Fruit fly (Drosophila melanogaster) whole organism, embryonic: ENCODE results near the gene mAcon1.

Source experiments
- Awh ChIP-seq: fragments of 200-800 bp; sonication (Bioruptor generic); IDR thresholded peaks from 2 replicates; pipeline ENCODE4, ENCODE4 v1.3.6; 2022; ENCODE audit warnings: missing biosample characterization, missing genetic modification characterization
- B-H2 ChIP-seq: fragments of 200-800 bp; sonication (Bioruptor generic); optimal IDR thresholded peaks from 2 replicates; lab custom pipeline; 2018; ENCODE audit warnings: missing biosample characterization, mild to moderate bottlenecking, missing genetic modification characterization
- CG11696 ChIP-seq: fragments of 200-800 bp; sonication (Bioruptor generic); IDR thresholded peaks from 2 replicates; pipeline ENCODE4 v1.3.6; 2022; ENCODE audit warnings: missing biosample characterization, missing genetic modification characterization
- CG12391 ChIP-seq: fragments of 200-800 bp; sonication (Bioruptor generic); optimal IDR thresholded peaks from 3 replicates; lab custom pipeline; 2018; ENCODE audit warnings: missing biosample characterization, mild to moderate bottlenecking, missing genetic modification characterization, moderate library complexity
- CG14050 ChIP-seq: fragments of 200-800 bp; sonication (Bioruptor generic); IDR thresholded peaks from 3 replicates; pipeline ENCODE4 v1.3.6; 2022; ENCODE audit warnings: missing biosample characterization, missing genetic modification characterization
- CG15073 ChIP-seq: fragments of 200-800 bp; sonication (Bioruptor generic); optimal IDR thresholded peaks from 2 replicates; lab custom pipeline; 2016; ENCODE audit warnings: missing biosample characterization, missing genetic modification characterization
- CG17912 ChIP-seq: fragments of 200-800 bp; sonication (Bioruptor generic); optimal IDR thresholded peaks from 2 replicates; lab custom pipeline; 2018; ENCODE audit warnings: missing biosample characterization, mild to moderate bottlenecking, missing genetic modification characterization
- CG4404 ChIP-seq: fragments of 200-800 bp; sonication (Bioruptor generic); IDR thresholded peaks from 2 replicates; pipeline ENCODE4 v1.3.6; 2022; ENCODE audit warnings: missing biosample characterization, missing genetic modification characterization
- CG4730 ChIP-seq: fragments of 200-800 bp; sonication (Bioruptor generic); IDR thresholded peaks from 2 replicates; pipeline ENCODE4 v1.3.6; 2022; ENCODE audit warnings: missing biosample characterization, missing genetic modification characterization
- CG6175 ChIP-seq: fragments of 200-800 bp; sonication (Bioruptor generic); IDR thresholded peaks from 3 replicates; pipeline ENCODE4 v1.3.6; 2022; ENCODE audit warnings: missing biosample characterization, missing genetic modification characterization
- CG9727 ChIP-seq: fragments of 200-800 bp; sonication (Bioruptor generic); optimal IDR thresholded peaks from 3 replicates; lab custom pipeline; 2017; ENCODE audit warnings: missing biosample characterization, mild to moderate bottlenecking, missing genetic modification characterization
- CG9797 ChIP-seq: fragments of 200-800 bp; sonication (Bioruptor generic); optimal IDR thresholded peaks from 3 replicates; lab custom pipeline; 2018; ENCODE audit warnings: missing biosample characterization, mild to moderate bottlenecking, missing genetic modification characterization
- D19A ChIP-seq: fragments of 200-800 bp; optimal IDR thresholded peaks from 3 replicates; lab custom pipeline; 2019; ENCODE audit warnings: missing biosample characterization, mild to moderate bottlenecking, missing genetic modification characterization, moderate library complexity
- Dref ChIP-seq: fragments of 200-800 bp; sonication (Bioruptor generic); IDR thresholded peaks from 2 replicates; pipeline ENCODE4 v1.3.6; 2022; ENCODE audit warnings: missing biosample characterization, missing genetic modification characterization
- Eip74EF ChIP-seq, 2 experiments: fragments of 200-800 bp in 1 of 2; fragments of >200 bp in 1 of 2; sonication (Bioruptor generic) in 1 of 2; optimal IDR thresholded peaks; 2 replicates each; lab custom pipeline; 2017 to 2019; ENCODE audit warnings: missing biosample characterization in 2 of 2, missing genetic modification characterization in 2 of 2, mild to moderate bottlenecking in 1 of 2, moderate library complexity in 1 of 2
- Fer3 ChIP-seq: fragments of 200-800 bp; sonication (Bioruptor generic); optimal IDR thresholded peaks from 2 replicates; lab custom pipeline; 2018; ENCODE audit warnings: missing biosample characterization, mild to moderate bottlenecking, missing genetic modification characterization, moderate library complexity
- H15 ChIP-seq: fragments of 200-800 bp; sonication (Bioruptor generic); IDR thresholded peaks from 3 replicates; pipeline ENCODE4 v1.3.6; 2022; ENCODE audit warnings: missing biosample characterization, missing genetic modification characterization
- MTF-1 ChIP-seq: fragments of 200-800 bp; sonication (Bioruptor generic); optimal IDR thresholded peaks from 2 replicates; lab custom pipeline; 2018; ENCODE audit warnings: missing biosample characterization, mild to moderate bottlenecking, missing genetic modification characterization, borderline replicate concordance
- Oli ChIP-seq: fragments of 200-800 bp; sonication (Bioruptor generic); optimal IDR thresholded peaks from 2 replicates; lab custom pipeline; 2018; ENCODE audit warnings: missing biosample characterization, mild to moderate bottlenecking, missing genetic modification characterization, moderate library complexity
- Rfx ChIP-seq: fragments of 200-800 bp; sonication (Bioruptor generic); IDR thresholded peaks from 2 replicates; pipeline ENCODE4 v1.3.6; 2022; ENCODE audit warnings: missing biosample characterization, missing genetic modification characterization
- Ssrp ChIP-seq: fragments of 200-800 bp; sonication (Bioruptor generic); optimal IDR thresholded peaks from 2 replicates; lab custom pipeline; 2018; ENCODE audit warnings: missing biosample characterization, mild to moderate bottlenecking, missing genetic modification characterization, moderate library complexity
- Stat92E ChIP-seq, 3 experiments: fragments of >200 bp in 2 of 3; fragments of 200-800 bp in 1 of 3; sonication (Bioruptor generic) in 1 of 3; optimal IDR thresholded peaks; 2 replicates each; lab custom pipeline; 2017 to 2019; ENCODE audit warnings: missing biosample characterization in 3 of 3, missing genetic modification characterization in 3 of 3, mild to moderate bottlenecking in 1 of 3, moderate library complexity in 1 of 3
- Usf ChIP-seq: fragments of 200-800 bp; sonication (Bioruptor generic); optimal IDR thresholded peaks from 2 replicates; lab custom pipeline; 2017; ENCODE audit warnings: missing genotype, missing biosample characterization, missing genetic modification characterization
- aop ChIP-seq: fragments of 200-800 bp; sonication (Bioruptor generic); IDR thresholded peaks from 2 replicates; pipeline ENCODE4 v1.3.6; 2022; ENCODE audit warnings: missing biosample characterization, missing genetic modification characterization
- cas ChIP-seq: fragments of 200-800 bp; sonication (Bioruptor generic); IDR thresholded peaks from 2 replicates; pipeline ENCODE4 v1.3.6; 2022; ENCODE audit warnings: missing biosample characterization, missing genetic modification characterization
- caup ChIP-seq: fragments of 200-800 bp; sonication (Bioruptor generic); optimal IDR thresholded peaks from 3 replicates; lab custom pipeline; 2017; ENCODE audit warnings: missing biosample characterization, mild to moderate bottlenecking, missing genetic modification characterization, moderate library complexity; ENCODE audit not compliant: severe bottlenecking
- dpn ChIP-seq, 2 experiments: fragments of 200-800 bp; sonication (Bioruptor generic); optimal IDR thresholded peaks; 3 replicates each; lab custom pipeline; 2016; ENCODE audit warnings: missing biosample characterization in 2 of 2, missing genetic modification characterization in 2 of 2
- exex ChIP-seq: fragments of 200-800 bp; sonication (Bioruptor generic); optimal IDR thresholded peaks from 4 replicates; lab custom pipeline; 2018; ENCODE audit warnings: missing biosample characterization, mild to moderate bottlenecking, missing genetic modification characterization, moderate library complexity
- grn ChIP-seq: fragments of 200-800 bp; sonication (Bioruptor generic); optimal IDR thresholded peaks from 3 replicates; lab custom pipeline; 2017; ENCODE audit warnings: missing biosample characterization, missing genetic modification characterization
- gsb-n ChIP-seq: fragments of 200-800 bp; sonication (Bioruptor generic); optimal IDR thresholded peaks from 3 replicates; lab custom pipeline; 2018; ENCODE audit warnings: missing biosample characterization, mild to moderate bottlenecking, missing genetic modification characterization
- jing ChIP-seq: fragments of 200-800 bp; sonication (Bioruptor generic); optimal IDR thresholded peaks from 2 replicates; lab custom pipeline; 2018; ENCODE audit warnings: missing biosample characterization, mild to moderate bottlenecking, missing genetic modification characterization
- mirr ChIP-seq: fragments of 200-800 bp; sonication (Bioruptor generic); optimal IDR thresholded peaks from 3 replicates; lab custom pipeline; 2018; ENCODE audit warnings: missing biosample characterization, mild to moderate bottlenecking, missing genetic modification characterization
- otp ChIP-seq: fragments of 200-800 bp; sonication (Bioruptor generic); IDR thresholded peaks from 3 replicates; pipeline ENCODE4, ENCODE4 v1.3.6; 2022; ENCODE audit warnings: missing biosample characterization, missing genetic modification characterization
- pita ChIP-seq: fragments of 200-800 bp; sonication (Bioruptor generic); optimal IDR thresholded peaks from 2 replicates; lab custom pipeline; 2017; ENCODE audit warnings: missing biosample characterization, mild to moderate bottlenecking, missing genetic modification characterization
- row ChIP-seq: fragments of 200-800 bp; sonication (Bioruptor generic); IDR thresholded peaks from 3 replicates; pipeline ENCODE4 v1.3.6; 2022; ENCODE audit warnings: missing biosample characterization, missing genetic modification characterization
- run ChIP-seq: fragments of 200-800 bp; sonication (Bioruptor generic); optimal IDR thresholded peaks from 3 replicates; lab custom pipeline; 2018; ENCODE audit warnings: missing biosample characterization, mild to moderate bottlenecking, missing genetic modification characterization
- salm ChIP-seq: fragments of 200-800 bp; sonication (Bioruptor generic); optimal IDR thresholded peaks from 2 replicates; lab custom pipeline; 2018; ENCODE audit warnings: missing biosample characterization, mild to moderate bottlenecking, missing genetic modification characterization
- sim ChIP-seq: fragments of 200-800 bp; sonication (Bioruptor generic); IDR thresholded peaks from 2 replicates; pipeline ENCODE4 v1.3.6; 2022; ENCODE audit warnings: missing biosample characterization, missing genetic modification characterization
- slp2 ChIP-seq: fragments of 200-800 bp; sonication (Bioruptor generic); optimal IDR thresholded peaks from 2 replicates; lab custom pipeline; 2016; ENCODE audit warnings: missing biosample characterization, missing genetic modification characterization
- sug ChIP-seq: fragments of 200-800 bp; optimal IDR thresholded peaks from 2 replicates; lab custom pipeline; 2019; ENCODE audit warnings: missing biosample characterization, mild to moderate bottlenecking, missing genetic modification characterization, moderate library complexity
- tap ChIP-seq: fragments of 200-800 bp; optimal IDR thresholded peaks from 3 replicates; lab custom pipeline; 2019; ENCODE audit warnings: missing biosample characterization, mild to moderate bottlenecking, missing genetic modification characterization, moderate library complexity
- tgo ChIP-seq: fragments of 200-800 bp; sonication (Bioruptor generic); IDR thresholded peaks from 3 replicates; pipeline ENCODE4 v1.3.6; 2022; ENCODE audit warnings: missing biosample characterization, missing genetic modification characterization
- tio ChIP-seq: fragments of 200-800 bp; sonication (Bioruptor generic); optimal IDR thresholded peaks from 2 replicates; lab custom pipeline; 2017; ENCODE audit warnings: missing biosample characterization, missing genetic modification characterization, inconsistent platforms

mAcon1 gene

dm6 chr2L:21195331-21195730 lies 27.0 kb downstream of the mAcon1 start (continued):
- TF ChIP-seq tio = no peak
- TF ChIP-seq slp2 (GFP tag; lab: Kevin White, UChicago) = no peak
- no peak for TF ChIP-seq CG14050 (GFP tag; lab: Robert Waterston, UW)
- TF ChIP-seq CG12391 (tag; lab: Kevin White, UChicago) = no peak
- TF ChIP-seq grn (GFP tag; lab: Kevin White, UChicago) = no peak
- TF ChIP-seq exex (tag; lab: Kevin White, UChicago) = peak; percentile 33
- no peak for TF ChIP-seq otp (GFP tag; lab: Robert Waterston, UW)
- peak; percentile 40 for TF ChIP-seq Fer3 (tag; lab: Kevin White, UChicago)
- no peak for TF ChIP-seq pita (GFP tag; lab: Kevin White, UChicago)
- TF ChIP-seq Stat92E (GFP tag; optimal IDR thresholded peaks at IDR 0.05; lab: Kevin White, UChicago) = no peak
- no peak for TF ChIP-seq jing
- TF ChIP-seq cas = no peak
- TF ChIP-seq Ssrp = no peak
- TF ChIP-seq Dref = no peak
- TF ChIP-seq CG6175 (GFP tag; lab: Robert Waterston, UW) = no peak
- no peak for TF ChIP-seq CG9727 (GFP tag; lab: Kevin White, UChicago)
- no peak for TF ChIP-seq run (tag; lab: Kevin White, UChicago)
- TF ChIP-seq mirr (GFP tag; lab: Kevin White, UChicago) = no peak
- TF ChIP-seq Eip74EF (GFP tag; optimal IDR thresholded peaks at IDR 0.05; lab: Kevin White, UChicago) = no peak
- TF ChIP-seq dpn (GFP tag; optimal IDR thresholded peaks at IDR 0.05; lab: Kevin White, UChicago) = no peak
- TF ChIP-seq H15 = no peak
- TF ChIP-seq Oli (tag; lab: Kevin White, UChicago) = no peak
- peak; percentile 55 for TF ChIP-seq D19A (tag; lab: Kevin White, UChicago)
- TF ChIP-seq Awh (GFP tag; lab: Robert Waterston, UW) = no peak
- TF ChIP-seq tgo (GFP tag; lab: Robert Waterston, UW) = no peak
- no peak for TF ChIP-seq gsb-n
- TF ChIP-seq sim (GFP tag; lab: Robert Waterston, UW) = no peak
- TF ChIP-seq CG9797 (GFP tag; lab: Kevin White, UChicago) = no peak
- TF ChIP-seq caup (GFP tag; lab: Kevin White, UChicago) = no peak
- TF ChIP-seq row (GFP tag; lab: Robert Waterston, UW) = peak; percentile 45
- TF ChIP-seq Rfx (GFP tag; lab: Robert Waterston, UW) = peak; percentile 57; the same call in 1 of the 2 replicates
- no peak for TF ChIP-seq Usf (GFP tag; lab: Kevin White, UChicago)
- no peak for TF ChIP-seq sug (tag; lab: Kevin White, UChicago)
- TF ChIP-seq CG15073 (GFP tag; lab: Kevin White, UChicago) = no peak
- no peak for TF ChIP-seq tap
- TF ChIP-seq MTF-1 (GFP tag; lab: Kevin White, UChicago) = no peak
- no peak for TF ChIP-seq CG17912 (GFP tag; lab: Kevin White, UChicago)
- no peak for TF ChIP-seq salm
- no peak for TF ChIP-seq CG4730 (GFP tag; lab: Robert Waterston, UW)
- no peak for TF ChIP-seq aop
- TF ChIP-seq CG4404 (GFP tag; lab: Robert Waterston, UW) = no peak
- no peak for TF ChIP-seq CG11696
- TF ChIP-seq B-H2 (GFP tag; lab: Kevin White, UChicago) = no peak
